Worm (Caenorhabditis elegans): ENCODE data around the gene asp-14.

ce11 chrX:6410177-6410765 lies 36.2 kb downstream of the asp-14 start, which contains the start of gene mup-2:
- TF ChIP-seq ceh-82 (tag; optimal IDR thresholded peaks at IDR 0.05) (no peak), elt-3 (tag; optimal IDR thresholded peaks at IDR 0.05) (no peak), fkh-10 (GFP tag; optimal IDR thresholded peaks at IDR 0.05) (no peak), dpl-1 (GFP tag; optimal IDR thresholded peaks at IDR 0.05) (no peak), C34B4.2 (tag; optimal IDR thresholded peaks at IDR 0.05) (no peak), fos-1 (tag; optimal IDR thresholded peaks at IDR 0.05) (no peak), pqm-1 (tag; optimal IDR thresholded peaks at IDR 0.05) (no peak), aly-2 (tag; optimal IDR thresholded peaks at IDR 0.05) (no peak), lin-13 (GFP tag; optimal IDR thresholded peaks at IDR 0.05) (no peak), nhr-85 (tag) (no peak)

All from whole organism, L1 larva.